Worm (Caenorhabditis elegans): Measurements from ENCODE around the gene trpp-6.

DNA sequence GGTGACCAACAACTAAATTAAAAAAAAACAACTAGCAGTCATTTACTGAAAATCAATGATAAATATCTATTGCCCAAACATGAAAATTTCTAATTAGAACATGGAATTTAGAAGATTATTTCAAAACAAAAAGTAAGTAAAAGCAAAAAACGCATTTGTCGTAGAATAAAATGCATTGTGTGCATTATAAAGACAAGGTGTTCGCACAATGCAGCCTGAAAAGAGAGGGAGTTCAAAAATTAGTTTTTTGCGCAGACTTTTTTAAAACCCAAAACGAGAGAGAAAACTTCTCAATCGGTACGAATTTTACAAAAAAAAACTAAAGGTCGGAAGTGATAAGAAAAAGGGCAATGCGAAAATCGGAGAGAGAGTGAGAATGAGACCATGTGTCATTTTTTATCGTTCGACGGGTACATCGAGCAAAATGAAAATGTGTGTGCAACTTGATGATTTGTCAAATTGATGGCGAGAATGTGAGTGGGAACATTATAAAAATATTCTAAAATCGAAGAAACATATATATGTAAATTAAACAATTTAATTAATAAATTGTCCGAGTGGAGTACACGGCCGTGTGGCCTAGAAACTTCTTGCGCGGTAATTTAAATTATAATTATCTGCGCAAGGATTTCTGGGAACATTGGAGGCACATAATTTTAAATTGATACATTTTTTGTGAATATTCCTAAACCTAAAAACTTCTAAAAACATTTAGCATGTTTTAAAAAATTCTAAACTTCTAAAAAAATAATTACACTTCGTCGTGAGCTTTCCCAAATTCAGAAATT is 39.9 kb downstream of the trpp-6 start:
- TF ChIP-seq ama-1 (optimal IDR thresholded peaks at IDR 0.05) (no peak), tra-4 (tag; optimal IDR thresholded peaks at IDR 0.05) (no peak), tbx-11 (GFP tag; IDR thresholded peaks at IDR 0.05) (no peak), scrt-1 (GFP tag; IDR thresholded peaks at IDR 0.05) (no peak)

Data from whole organism, early embryonic.